Worm (Caenorhabditis elegans) whole organism, early embryonic: ENCODE data around the gene srr-8.

Experiments used
- B0310.2 ChIP-seq: sonication (generic microtip); optimal IDR thresholded peaks from 2 replicates; lab custom pipeline; 2016; ENCODE audit warnings: mild to moderate bottlenecking, missing genetic modification characterization, missing compliant biosample characterization
- F13C5.2 ChIP-seq: sonication (generic microtip); optimal IDR thresholded peaks from 2 replicates; lab custom pipeline; 2017; ENCODE audit warnings: mild to moderate bottlenecking, missing genetic modification characterization, inconsistent platforms, missing compliant biosample characterization
- aly-1 ChIP-seq: sonication (generic microtip); optimal IDR thresholded peaks from 2 replicates; lab custom pipeline; 2016; ENCODE audit warnings: missing genetic modification characterization, missing compliant biosample characterization
- ama-1 ChIP-seq: fragments of 150-350 bp; optimal IDR thresholded peaks from 2 replicates; lab custom pipeline; 2014
- ceh-13 ChIP-seq: fragments of 200-800 bp; sonication (Bioruptor generic); optimal IDR thresholded peaks from 2 replicates; lab custom pipeline; 2018; ENCODE audit warnings: mild to moderate bottlenecking, missing genetic modification characterization, missing compliant biosample characterization
- ceh-36 ChIP-seq: sonication (generic microtip); optimal IDR thresholded peaks from 2 replicates; lab custom pipeline; 2016; ENCODE audit warnings: missing genetic modification characterization, inconsistent platforms, missing compliant biosample characterization
- ets-7 ChIP-seq: sonication (generic microtip); optimal IDR thresholded peaks from 2 replicates; lab custom pipeline; 2016; ENCODE audit warnings: missing genotype, missing genetic modification characterization, missing compliant biosample characterization
- flt-1 ChIP-seq: fragments of 200-800 bp; sonication (Bioruptor generic); IDR thresholded peaks from 2 replicates; pipeline ENCODE4 v1.3.6; 2022; ENCODE audit warnings: missing genetic modification characterization, missing compliant biosample characterization
- hmbx-1 ChIP-seq: sonication (generic microtip); optimal IDR thresholded peaks from 2 replicates; lab custom pipeline; 2016; ENCODE audit warnings: mild to moderate bottlenecking, missing genetic modification characterization, missing compliant biosample characterization
- hmg-4 ChIP-seq: fragments of 200-800 bp; sonication (Bioruptor generic); optimal IDR thresholded peaks from 2 replicates; lab custom pipeline; 2018; ENCODE audit warnings: mild to moderate bottlenecking, missing genetic modification characterization, missing compliant biosample characterization
- hnd-1 ChIP-seq: sonication (generic microtip); optimal IDR thresholded peaks from 2 replicates; lab custom pipeline; 2016; ENCODE audit warnings: missing genetic modification characterization, missing compliant biosample characterization
- pes-1 ChIP-seq: fragments of 200-800 bp; sonication (Bioruptor generic); IDR thresholded peaks from 2 replicates; pipeline ENCODE4 v1.3.6; 2022; ENCODE audit warnings: missing genetic modification reagents, missing genetic modification characterization, missing compliant biosample characterization
- scrt-1 ChIP-seq: fragments of 200-800 bp; sonication (Bioruptor generic); IDR thresholded peaks from 2 replicates; pipeline ENCODE4 v1.3.6; 2022; ENCODE audit warnings: missing genetic modification characterization, missing compliant biosample characterization
- sea-1 ChIP-seq: fragments of 200-800 bp; sonication (Bioruptor generic); conservative IDR thresholded peaks from 2 replicates; pipeline ENCODE4 v1.3.6; 2022; ENCODE audit warnings: missing genetic modification characterization, missing compliant biosample characterization
- tbx-11 ChIP-seq: fragments of 200-800 bp; sonication (Bioruptor generic); IDR thresholded peaks from 2 replicates; pipeline ENCODE4 v1.3.6; 2022; ENCODE audit warnings: missing genetic modification characterization, missing compliant biosample characterization
- tbx-37 ChIP-seq: fragments of 200-800 bp; sonication (Bioruptor generic); conservative IDR thresholded peaks from 2 replicates; pipeline ENCODE4 v1.3.6; 2022; ENCODE audit warnings: missing genetic modification reagents, missing genetic modification characterization, missing compliant biosample characterization
- tra-4 ChIP-seq: sonication (generic microtip); optimal IDR thresholded peaks from 2 replicates; lab custom pipeline; 2017; ENCODE audit warnings: missing genetic modification characterization, missing compliant biosample characterization

Gene srr-8

ce11 chrV:5030715-5031114, 29.2 kb downstream of the srr-8 start, which contains the start of gene swt-7:
Gene swt-7 (minus strand): TSS chrV:5030815.
- TF ChIP-seq pes-1 (GFP tag; lab: Robert Waterston, UW) (no peak), flt-1 (GFP tag; lab: Robert Waterston, UW) (no peak), B0310.2 (tag; lab: Kevin White, UChicago) (no peak), aly-1 (no peak)

ce11 chrV:5031764-5032163, 30.3 kb downstream of the srr-8 start:
- TF ChIP-seq tbx-11 (no peak), sea-1 (GFP tag; lab: Robert Waterston, UW) (no peak), ceh-36 (tag; lab: Kevin White, UChicago) (no peak), B0310.2 (tag; lab: Kevin White, UChicago) (no peak), hnd-1 (tag; lab: Kevin White, UChicago) (no peak), ama-1 (lab: Kevin White, UChicago) (no peak), hmbx-1 (tag; lab: Kevin White, UChicago) (no peak), F13C5.2 (tag; lab: Kevin White, UChicago) (no peak), hmg-4 (GFP tag; lab: Kevin White, UChicago) (no peak), flt-1 (GFP tag; lab: Robert Waterston, UW) (no peak), ceh-13 (GFP tag; lab: Kevin White, UChicago) (no peak), aly-1 (no peak), tbx-37 (no peak), ets-7 (tag; lab: Kevin White, UChicago) (no peak)

DNA sequence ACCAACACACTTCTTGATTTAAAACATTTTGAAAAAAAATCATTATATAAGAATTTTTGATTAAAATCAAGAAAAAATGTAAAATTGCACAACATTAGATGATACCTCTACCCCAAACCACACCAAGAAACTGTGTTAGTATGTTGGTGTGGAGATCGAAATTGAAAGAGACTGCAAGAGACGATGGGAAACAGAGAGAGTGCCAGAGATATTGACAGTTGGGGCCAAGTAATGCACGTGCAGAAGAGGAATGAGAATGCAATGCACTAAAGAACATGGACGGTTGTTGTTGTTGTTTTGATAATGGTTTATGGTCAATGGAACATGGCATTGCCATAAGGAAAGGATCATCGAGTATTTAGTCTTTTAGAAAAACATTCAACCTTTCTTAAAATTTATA, 30.7 kb downstream of the srr-8 start:
- no peak for TF ChIP-seq ama-1 (lab: Kevin White, UChicago)
- no peak for TF ChIP-seq sea-1 (GFP tag; lab: Robert Waterston, UW)
- TF ChIP-seq hmbx-1 (tag; lab: Kevin White, UChicago): no peak
- TF ChIP-seq ceh-36 (tag; lab: Kevin White, UChicago): no peak
- no peak for TF ChIP-seq flt-1 (GFP tag; lab: Robert Waterston, UW)
- TF ChIP-seq scrt-1 (GFP tag; lab: Robert Waterston, UW): no peak
- TF ChIP-seq tbx-37: no peak
- no peak for TF ChIP-seq ceh-13 (GFP tag; lab: Kevin White, UChicago)
- TF ChIP-seq hmg-4 (GFP tag; lab: Kevin White, UChicago): no peak
- TF ChIP-seq tbx-11: no peak

DNA sequence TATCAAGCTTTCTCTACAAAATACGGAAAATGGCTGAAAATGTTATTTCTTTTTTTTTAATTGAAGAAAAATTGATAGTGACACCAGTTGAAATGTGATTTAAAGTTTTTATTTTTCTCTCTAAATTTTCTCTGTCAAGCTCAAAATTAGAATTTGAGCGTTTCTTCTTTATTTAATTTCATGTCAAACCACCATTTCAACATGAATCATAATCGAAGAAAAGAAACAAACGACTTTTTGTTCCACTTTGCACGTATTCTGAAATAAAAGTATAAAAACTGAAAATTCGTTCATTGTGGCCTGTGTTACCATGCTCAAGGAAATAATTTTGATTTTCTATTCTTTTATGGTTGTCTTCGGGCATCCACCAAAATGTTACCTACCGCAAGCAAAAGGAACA, 31.6 kb downstream of the srr-8 start, which contains the start of gene K11D12.13:
Gene K11D12.13, plus strand, starts transcription at position 301 of the 400 bp plus-strand sequence.
- TF ChIP-seq ceh-13 (GFP tag; lab: Kevin White, UChicago) (no peak), scrt-1 (GFP tag; lab: Robert Waterston, UW) (no peak), F13C5.2 (tag; lab: Kevin White, UChicago) (no peak), flt-1 (GFP tag; lab: Robert Waterston, UW) (no peak), ceh-36 (tag; lab: Kevin White, UChicago) (no peak)

ce11 chrV:5035058-5035457, 33.6 kb downstream of the srr-8 start, which contains the start of gene K11D12.6:
Gene K11D12.6 (minus strand): TSS chrV:5035158.
- no peak for TF ChIP-seq sea-1 (GFP tag; lab: Robert Waterston, UW)
- no peak for TF ChIP-seq ets-7 (tag; lab: Kevin White, UChicago)
- no peak for TF ChIP-seq pes-1 (GFP tag; lab: Robert Waterston, UW)
- no peak for TF ChIP-seq hmbx-1 (tag; lab: Kevin White, UChicago)
- TF ChIP-seq ama-1 (lab: Kevin White, UChicago): no peak
- no peak for TF ChIP-seq scrt-1 (GFP tag; lab: Robert Waterston, UW)
- no peak for TF ChIP-seq F13C5.2 (tag; lab: Kevin White, UChicago)
- no peak for TF ChIP-seq ceh-36 (tag; lab: Kevin White, UChicago)
- TF ChIP-seq B0310.2 (tag; lab: Kevin White, UChicago): no peak
- TF ChIP-seq tbx-37: no peak
- no peak for TF ChIP-seq aly-1
- no peak for TF ChIP-seq tra-4 (tag; lab: Kevin White, UChicago)
- TF ChIP-seq hnd-1 (tag; lab: Kevin White, UChicago): no peak
- no peak for TF ChIP-seq ceh-13 (GFP tag; lab: Kevin White, UChicago)
- no peak for TF ChIP-seq tbx-11

ce11 chrV:5036364-5036763, 34.9 kb downstream of the srr-8 start, which contains the start of gene K11D12.7:
Gene K11D12.7 (minus strand): TSS chrV:5036464.
- TF ChIP-seq pes-1 (GFP tag; lab: Robert Waterston, UW): no peak
- TF ChIP-seq aly-1: no peak
- no peak for TF ChIP-seq sea-1 (GFP tag; lab: Robert Waterston, UW)
- no peak for TF ChIP-seq flt-1 (GFP tag; lab: Robert Waterston, UW)
- no peak for TF ChIP-seq scrt-1 (GFP tag; lab: Robert Waterston, UW)
- no peak for TF ChIP-seq hmg-4 (GFP tag; lab: Kevin White, UChicago)
- no peak for TF ChIP-seq tra-4 (tag; lab: Kevin White, UChicago)
- no peak for TF ChIP-seq B0310.2 (tag; lab: Kevin White, UChicago)
- TF ChIP-seq ama-1 (lab: Kevin White, UChicago): no peak
- TF ChIP-seq F13C5.2 (tag; lab: Kevin White, UChicago): no peak

DNA sequence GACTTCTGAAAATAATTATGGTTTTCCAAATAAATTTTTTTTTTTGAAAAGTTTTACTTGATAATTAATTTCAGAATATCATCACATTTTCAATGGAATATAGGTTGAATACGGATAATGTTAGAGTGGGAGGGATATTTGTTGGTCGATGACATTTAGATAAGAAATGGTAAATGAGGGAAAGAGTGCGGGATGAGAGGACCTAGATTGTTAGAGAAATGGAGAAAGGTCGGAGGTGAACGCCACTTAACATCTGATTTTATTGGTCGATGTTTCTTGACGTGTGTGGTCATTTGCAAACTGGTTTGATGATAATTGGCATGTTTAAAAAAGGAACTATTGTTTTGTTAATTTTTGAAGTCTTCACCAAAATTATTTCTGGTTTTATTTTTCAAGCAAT, 37.0 kb downstream of the srr-8 start:
- TF ChIP-seq hmbx-1 (tag; lab: Kevin White, UChicago) (no peak), ama-1 (lab: Kevin White, UChicago) (no peak)

ce11 chrV:5039559-5039958, 38.1 kb downstream of the srr-8 start, which contains the start of gene K11D12.11:
Gene K11D12.11 (minus strand): TSS chrV:5039600.
- TF ChIP-seq ceh-36 (tag; lab: Kevin White, UChicago) (no peak), F13C5.2 (tag; lab: Kevin White, UChicago) (no peak), ceh-13 (GFP tag; lab: Kevin White, UChicago) (no peak), hmg-4 (GFP tag; lab: Kevin White, UChicago) (no peak)
